Fruit fly (Drosophila melanogaster): Measurements from ENCODE around the gene Pfdn1.
A peak's percentile ranks its signal among the peaks of the same experiment; 100 is the strongest.

DNA sequence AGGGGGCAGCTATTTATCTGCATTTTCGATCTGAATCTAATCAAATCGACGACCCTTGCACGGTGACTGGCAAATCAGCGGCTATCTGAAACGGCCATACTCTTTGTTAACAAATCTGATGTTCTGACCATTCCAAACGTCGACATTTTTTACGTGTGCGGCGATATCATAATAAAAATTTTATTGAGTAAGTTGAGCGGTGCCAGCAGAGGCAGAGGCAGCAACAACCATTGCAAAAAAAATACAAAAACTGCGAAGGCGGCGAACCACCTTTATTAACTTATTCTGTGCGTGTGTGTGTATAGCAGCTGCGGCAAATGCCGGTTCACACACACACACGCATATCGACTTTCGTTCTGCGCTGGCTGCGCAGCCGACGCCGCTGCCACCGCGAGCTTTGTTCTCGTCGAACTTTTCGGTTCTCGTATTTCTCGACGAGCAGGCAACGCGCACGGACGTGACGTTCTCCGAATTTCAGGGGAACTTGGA lies 13.3 kb downstream of the Pfdn1 start, which contains the start of gene Kr-h1:
- TF ChIP-seq Hnf4 (GFP tag; optimal IDR thresholded peaks at IDR 0.05) (no peak), CG9705 (GFP tag; optimal IDR thresholded peaks at IDR 0.05) (no peak), fru (GFP tag; optimal IDR thresholded peaks at IDR 0.05) (peak; percentile 69), pan (optimal IDR thresholded peaks at IDR 0.05) (no peak), h (GFP tag; optimal IDR thresholded peaks at IDR 0.05) (peak; percentile 58), sv (GFP tag; optimal IDR thresholded peaks at IDR 0.05) (no peak), br (GFP tag; optimal IDR thresholded peaks at IDR 0.05) (peak; percentile 26), Mio (GFP tag; optimal IDR thresholded peaks at IDR 0.05) (no peak)
